Fruit fly (Drosophila melanogaster) whole organism, adult: ENCODE measurements around the gene Cpr100A.

ENCODE experiments used
- CG11617 ChIP-seq: fragments of 200-800 bp; sonication (Bioruptor generic); optimal IDR thresholded peaks from 2 replicates; lab custom pipeline; 2017; ENCODE audit warnings: mild to moderate bottlenecking, missing biosample characterization, missing genetic modification reagents, missing genetic modification characterization
- CG12768 ChIP-seq: fragments of 200-800 bp; sonication (Bioruptor generic); optimal IDR thresholded peaks from 2 replicates; lab custom pipeline; 2017; ENCODE audit warnings: missing biosample characterization, missing genetic modification characterization, mild to moderate bottlenecking, moderate library complexity, missing genetic modification reagents
- CG14711 ChIP-seq: fragments of 200-800 bp; sonication (Bioruptor generic); optimal IDR thresholded peaks from 2 replicates; lab custom pipeline; 2018; ENCODE audit warnings: missing biosample characterization, mild to moderate bottlenecking, missing genetic modification characterization, moderate library complexity
- CG1620 ChIP-seq: fragments of 200-800 bp; sonication (Bioruptor generic); optimal IDR thresholded peaks from 2 replicates; lab custom pipeline; 2016; ENCODE audit warnings: missing biosample characterization, missing genetic modification characterization
- CG33017 ChIP-seq: fragments of 200-800 bp; sonication (Bioruptor generic); optimal IDR thresholded peaks from 2 replicates; lab custom pipeline; 2018; ENCODE audit warnings: missing biosample characterization, mild to moderate bottlenecking, missing genetic modification characterization, moderate library complexity
- CG5204 ChIP-seq: fragments of 200-800 bp; sonication (Bioruptor generic); optimal IDR thresholded peaks from 2 replicates; lab custom pipeline; 2016; ENCODE audit warnings: missing biosample characterization, missing genetic modification characterization
- CG7045 ChIP-seq: fragments of 200-800 bp; sonication (Bioruptor generic); optimal IDR thresholded peaks from 2 replicates; lab custom pipeline; 2017; ENCODE audit warnings: missing biosample characterization, mild to moderate bottlenecking, missing genetic modification characterization
- CG7101 ChIP-seq: fragments of 200-800 bp; sonication (Bioruptor generic); optimal IDR thresholded peaks from 2 replicates; lab custom pipeline; 2018; ENCODE audit warnings: missing biosample characterization, mild to moderate bottlenecking, missing genetic modification characterization, moderate library complexity
- Clk ChIP-seq: fragments of 200-800 bp; sonication (Bioruptor generic); optimal IDR thresholded peaks from 2 replicates; lab custom pipeline; 2017; ENCODE audit warnings: missing biosample characterization, missing genetic modification characterization
- Crg-1 ChIP-seq: fragments of 200-800 bp; sonication (Bioruptor generic); optimal IDR thresholded peaks from 2 replicates; lab custom pipeline; 2016; ENCODE audit warnings: missing biosample characterization, missing genetic modification characterization
- Hr96 ChIP-seq: fragments of 200-800 bp; sonication (Bioruptor generic); optimal IDR thresholded peaks from 2 replicates; lab custom pipeline; 2016; ENCODE audit warnings: missing biosample characterization, missing genetic modification characterization
- Mnt ChIP-seq: fragments of 200-800 bp; sonication (Bioruptor generic); optimal IDR thresholded peaks from 2 replicates; lab custom pipeline; 2016; ENCODE audit warnings: missing biosample characterization, mild to moderate bottlenecking, missing genetic modification characterization
- bab1 ChIP-seq: fragments of 200-800 bp; sonication (Bioruptor generic); optimal IDR thresholded peaks from 3 replicates; lab custom pipeline; 2019; ENCODE audit warnings: missing biosample characterization, mild to moderate bottlenecking, missing genetic modification characterization, moderate library complexity
- cic ChIP-seq: fragments of 200-800 bp; sonication (Bioruptor generic); optimal IDR thresholded peaks from 2 replicates; lab custom pipeline; 2017; ENCODE audit warnings: missing biosample characterization, mild to moderate bottlenecking, missing genetic modification characterization, moderate library complexity
- cnc ChIP-seq, 2 experiments: fragments of >200 bp; optimal IDR thresholded peaks; 2 replicates each; lab custom pipeline; 2017
- kay ChIP-seq: fragments of 200-800 bp; sonication (Bioruptor generic); peaks from one replicate; lab custom pipeline; 2016; ENCODE audit warnings: missing biosample characterization, missing genetic modification characterization, borderline replicate concordance
- ovo ChIP-seq: fragments of 200-800 bp; sonication (Bioruptor generic); optimal IDR thresholded peaks from 2 replicates; lab custom pipeline; 2016; ENCODE audit warnings: missing biosample characterization, missing genetic modification characterization
- pad ChIP-seq: fragments of 200-800 bp; sonication (Bioruptor generic); optimal IDR thresholded peaks from 3 replicates; lab custom pipeline; 2017; ENCODE audit warnings: missing biosample characterization, missing genetic modification characterization, mild to moderate bottlenecking, moderate library complexity, missing genetic modification reagents
- tj ChIP-seq: fragments of 200-800 bp; sonication (Bioruptor generic); optimal IDR thresholded peaks from 3 replicates; lab custom pipeline; 2017; ENCODE audit warnings: missing biosample characterization, mild to moderate bottlenecking, missing genetic modification characterization, moderate library complexity
- toe ChIP-seq: fragments of 200-800 bp; sonication (Bioruptor generic); optimal IDR thresholded peaks from 2 replicates; lab custom pipeline; 2016; ENCODE audit warnings: missing biosample characterization, missing genetic modification characterization

Gene Cpr100A

DNA sequence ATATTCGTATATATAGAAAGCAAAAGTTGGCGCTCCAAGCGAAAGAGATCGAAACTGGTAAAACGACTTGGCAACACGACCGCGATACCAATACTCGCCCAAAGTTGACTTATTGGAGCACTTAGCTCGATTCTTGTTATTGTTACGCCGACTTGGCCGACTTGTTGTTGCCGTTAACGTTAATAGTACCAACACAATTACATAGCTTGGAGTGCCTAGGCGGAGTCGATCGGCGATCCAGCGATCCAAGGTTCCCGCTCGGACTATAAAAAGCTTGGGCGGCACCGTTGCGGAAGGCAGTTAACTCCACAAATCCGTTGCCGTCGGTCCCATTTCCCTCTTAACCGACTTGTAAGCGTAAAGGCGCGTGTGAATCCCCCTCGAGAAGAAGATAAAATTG is at the start of gene Cpr100A:
Cpr100A (plus strand) TSS at position 290 of the 400 bp plus-strand sequence.
- TF ChIP-seq bab1 (GFP tag; lab: Kevin White, UChicago) (no peak), toe (GFP tag; lab: Kevin White, UChicago) (no peak), Clk (GFP tag; lab: Kevin White, UChicago) (no peak), Mnt (no peak), CG5204 (GFP tag; lab: Kevin White, UChicago) (no peak), pad (GFP tag; lab: Kevin White, UChicago) (no peak), CG33017 (no peak), CG12768 (no peak), Hr96 (GFP tag; lab: Kevin White, UChicago) (no peak), CG14711 (tag; lab: Kevin White, UChicago) (no peak), ovo (GFP tag; lab: Kevin White, UChicago) (no peak)

DNA sequence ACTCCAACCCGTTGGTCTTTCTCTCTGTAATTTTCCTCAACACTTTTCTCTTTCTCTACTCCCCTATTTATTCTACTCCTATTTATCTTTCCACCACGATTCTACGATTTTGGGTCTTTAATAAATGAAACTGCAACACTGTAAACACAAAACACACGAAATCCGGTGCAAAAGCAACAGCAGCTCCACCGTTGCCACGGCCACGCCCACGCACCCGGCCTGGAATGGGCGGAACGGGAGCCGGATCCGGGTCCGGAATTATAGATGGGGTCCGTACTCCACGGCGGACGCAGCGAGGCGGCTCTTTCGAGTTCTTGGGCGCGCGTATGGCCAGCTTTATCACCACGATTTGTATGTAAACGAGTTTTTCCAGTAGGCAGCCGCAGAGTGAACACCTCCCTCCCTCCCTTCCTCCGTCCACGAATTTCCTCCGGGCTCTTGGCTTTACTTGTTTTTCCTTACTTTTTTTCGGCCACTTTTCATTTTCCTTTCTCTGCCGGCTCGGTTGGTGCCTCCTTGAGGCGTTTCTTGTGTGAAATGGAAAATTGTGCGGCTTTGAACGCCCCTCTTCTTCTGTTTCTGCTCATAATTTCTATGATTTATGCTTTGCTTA is 46.5 kb upstream of the Cpr100A start:
- no peak for TF ChIP-seq CG11617 (GFP tag; lab: Kevin White, UChicago)
- no peak for TF ChIP-seq CG1620
- TF ChIP-seq CG7101 (tag; lab: Kevin White, UChicago): no peak
- TF ChIP-seq kay: no peak
- no peak for TF ChIP-seq pad (GFP tag; lab: Kevin White, UChicago)
- TF ChIP-seq toe (GFP tag; lab: Kevin White, UChicago): no peak
- no peak for TF ChIP-seq CG7045 (GFP tag; lab: Kevin White, UChicago)
- no peak for TF ChIP-seq CG12768
- no peak for TF ChIP-seq ovo (GFP tag; lab: Kevin White, UChicago)
- no peak for TF ChIP-seq bab1 (GFP tag; lab: Kevin White, UChicago)
- TF ChIP-seq CG5204 (GFP tag; lab: Kevin White, UChicago): no peak
- no peak for TF ChIP-seq tj (GFP tag; lab: Kevin White, UChicago)
- TF ChIP-seq cnc (optimal IDR thresholded peaks at IDR 0.05; lab: Kevin White, UChicago): no peak
- no peak for TF ChIP-seq CG33017
- TF ChIP-seq Clk (GFP tag; lab: Kevin White, UChicago): no peak
- no peak for TF ChIP-seq Mnt

DNA sequence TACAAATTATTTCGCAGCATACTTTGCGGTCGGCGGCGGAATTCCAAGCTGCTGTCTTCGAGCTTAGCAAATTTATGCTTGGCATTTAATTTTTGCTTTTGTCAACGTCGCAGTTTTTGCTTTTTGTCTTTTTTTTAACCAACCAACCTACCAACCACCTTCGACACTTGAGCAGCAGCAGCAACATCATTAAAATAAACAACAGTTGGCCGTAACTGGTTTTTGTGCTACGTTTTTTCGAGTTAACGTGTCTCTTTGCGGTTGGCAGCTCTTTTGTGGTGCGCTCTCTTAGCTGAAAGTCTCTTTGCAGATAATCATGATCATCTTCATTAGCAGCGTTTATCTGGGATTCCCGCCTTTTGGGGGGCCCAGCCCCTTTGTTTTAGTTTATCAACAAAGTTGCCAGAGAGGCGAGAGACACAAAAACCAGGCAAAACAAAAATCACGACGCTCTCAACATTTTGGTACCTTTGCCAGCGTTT is 45.3 kb upstream of the Cpr100A start:
- TF ChIP-seq ovo (GFP tag; lab: Kevin White, UChicago) (no peak), toe (GFP tag; lab: Kevin White, UChicago) (no peak), CG12768 (no peak), tj (GFP tag; lab: Kevin White, UChicago) (peak; percentile 96), CG33017 (no peak)

DNA sequence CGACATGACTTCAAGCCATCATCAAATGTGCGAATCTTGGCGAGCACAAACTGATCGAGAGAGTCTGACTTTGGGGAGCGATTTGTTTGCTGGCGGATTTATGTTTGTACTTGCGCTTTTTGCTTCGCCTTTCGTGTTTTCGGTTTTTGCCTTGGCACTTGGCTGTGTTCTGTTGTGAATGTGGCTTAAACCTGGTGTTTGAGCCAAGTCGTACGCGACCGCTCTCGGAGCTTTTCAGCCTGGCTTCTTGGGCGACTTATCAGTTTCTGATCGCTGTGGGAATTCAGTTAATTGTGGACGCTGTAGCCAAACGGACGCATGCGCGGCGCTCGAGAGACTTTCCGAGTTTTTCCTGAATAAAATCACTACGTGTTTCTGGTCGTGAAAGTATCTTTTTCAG is 39.8 kb upstream of the Cpr100A start, which contains the start of gene CG15544:
CG15544 (plus strand) TSS at position 276 of the 400 bp plus-strand sequence.
- no peak for TF ChIP-seq kay

DNA sequence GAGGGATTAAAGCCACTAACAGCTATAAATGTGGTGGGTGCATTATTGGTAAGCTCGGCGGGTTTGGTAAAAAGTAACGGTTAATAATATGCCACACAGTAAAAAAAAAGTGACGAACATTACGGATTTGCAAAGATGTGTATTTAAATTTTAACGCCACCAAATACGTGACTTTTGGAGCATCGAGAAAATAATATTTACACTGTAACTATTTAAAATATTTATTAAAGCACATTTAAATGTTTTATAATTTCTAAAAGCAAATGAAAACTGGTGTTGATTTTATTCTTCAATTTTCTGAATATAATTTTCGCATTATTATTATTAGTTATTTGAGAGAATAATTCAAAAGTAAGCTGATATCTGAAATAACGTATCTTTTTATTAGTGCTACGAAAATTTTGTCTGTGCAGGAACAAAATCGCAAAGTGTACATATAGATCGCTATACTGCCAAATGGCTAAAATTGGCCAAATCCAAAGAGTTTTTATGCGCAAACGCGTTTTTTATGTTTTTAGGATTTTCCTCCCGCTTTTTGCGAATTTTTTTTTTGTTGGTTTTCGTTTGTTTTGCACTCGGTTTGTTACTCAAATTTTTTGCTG is 38.8 kb upstream of the Cpr100A start:
- no peak for TF ChIP-seq ovo (GFP tag; lab: Kevin White, UChicago)

DNA sequence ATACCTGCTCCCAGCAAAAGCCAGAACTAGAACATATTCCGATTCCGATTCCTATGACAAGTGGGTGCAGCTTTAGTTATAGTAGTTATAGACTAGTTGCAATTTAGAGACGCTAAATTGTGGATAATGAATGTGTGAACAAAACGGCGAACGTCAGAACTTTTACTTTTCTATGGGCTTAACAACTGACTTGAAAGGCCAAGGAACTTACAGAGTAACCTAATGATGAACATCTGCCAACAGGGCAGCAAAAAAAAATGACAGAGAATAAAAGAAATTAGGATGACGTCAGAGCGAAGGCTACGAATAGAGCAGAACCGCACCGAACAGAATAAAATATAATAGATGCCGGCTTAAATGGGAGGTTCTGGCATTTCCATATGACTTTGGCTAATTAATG is 35.2 kb upstream of the Cpr100A start:
- TF ChIP-seq pad (GFP tag; lab: Kevin White, UChicago) (no peak), CG1620 (no peak), CG33017 (no peak), CG7045 (GFP tag; lab: Kevin White, UChicago) (no peak)

DNA sequence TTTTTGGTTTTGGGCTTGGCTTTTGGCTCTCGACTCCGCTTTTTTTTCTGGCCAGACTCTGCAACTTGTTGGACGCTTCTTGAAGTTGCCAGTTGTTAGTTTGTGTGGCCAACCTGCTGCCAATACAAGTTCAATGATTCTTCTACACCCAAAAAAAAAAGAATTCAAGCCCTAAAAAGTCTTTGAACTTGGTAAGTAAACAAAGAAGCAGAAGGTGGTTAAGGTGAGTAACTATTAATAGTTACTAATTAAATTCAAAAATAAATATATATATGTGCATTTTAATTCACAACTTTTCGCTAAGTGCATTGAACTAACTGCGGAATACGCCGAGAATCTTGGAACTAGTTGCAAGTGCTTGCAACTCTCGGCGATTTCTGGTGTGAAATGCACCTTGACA is 34.2 kb upstream of the Cpr100A start:
- TF ChIP-seq ovo (GFP tag; lab: Kevin White, UChicago) (no peak), CG1620 (no peak), toe (GFP tag; lab: Kevin White, UChicago) (no peak), kay (no peak), Clk (GFP tag; lab: Kevin White, UChicago) (no peak), Hr96 (GFP tag; lab: Kevin White, UChicago) (no peak), CG12768 (no peak), cnc (optimal IDR thresholded peaks at IDR 0.05; lab: Kevin White, UChicago) (no peak), CG33017 (no peak), CG11617 (GFP tag; lab: Kevin White, UChicago) (no peak), CG14711 (tag; lab: Kevin White, UChicago) (no peak), cic (GFP tag; lab: Kevin White, UChicago) (no peak), CG7101 (tag; lab: Kevin White, UChicago) (no peak), tj (GFP tag; lab: Kevin White, UChicago) (no peak), Crg-1 (no peak), bab1 (GFP tag; lab: Kevin White, UChicago) (no peak)
